Fruit fly (Drosophila melanogaster) whole organism, embryonic: ENCODE data around the gene mRpL50.
A peak's percentile ranks its signal among the peaks of the same experiment; 100 is the strongest.

Experiments
- Antp ChIP-seq: fragments of 200-800 bp; sonication (Bioruptor generic); optimal IDR thresholded peaks from 3 replicates; lab custom pipeline; 2016; ENCODE audit warnings: missing biosample characterization, missing genetic modification characterization
- B-H1 ChIP-seq: fragments of 200-800 bp; sonication (Bioruptor generic); IDR thresholded peaks from 3 replicates; pipeline ENCODE4 v1.3.6; 2022; ENCODE audit warnings: missing biosample characterization, missing genetic modification characterization
- Bdp1 ChIP-seq: fragments of 200-800 bp; sonication (Bioruptor generic); optimal IDR thresholded peaks from 3 replicates; lab custom pipeline; 2016; ENCODE audit warnings: missing biosample characterization, missing genetic modification characterization
- CG1024 ChIP-seq: fragments of 200-800 bp; sonication (Bioruptor generic); IDR thresholded peaks from 2 replicates; pipeline ENCODE4 v1.3.6; 2022; ENCODE audit warnings: missing biosample characterization, missing genetic modification characterization
- CG10543 ChIP-seq: fragments of 200-800 bp; sonication (Bioruptor generic); optimal IDR thresholded peaks from 3 replicates; lab custom pipeline; 2017; ENCODE audit warnings: missing biosample characterization, mild to moderate bottlenecking, missing genetic modification characterization, moderate library complexity
- CG13624 ChIP-seq: fragments of 200-800 bp; sonication (Bioruptor generic); optimal IDR thresholded peaks from 2 replicates; lab custom pipeline; 2016; ENCODE audit warnings: missing biosample characterization, missing genetic modification characterization
- CG14710 ChIP-seq: fragments of 200-800 bp; sonication (Bioruptor generic); optimal IDR thresholded peaks from 3 replicates; lab custom pipeline; 2019; ENCODE audit warnings: missing biosample characterization, mild to moderate bottlenecking, missing genetic modification characterization, moderate library complexity
- CG14965 ChIP-seq: fragments of 200-800 bp; sonication (Bioruptor generic); optimal IDR thresholded peaks from 2 replicates; lab custom pipeline; 2016; ENCODE audit warnings: missing biosample characterization, missing genetic modification characterization, borderline replicate concordance
- CG15514 ChIP-seq: fragments of 200-800 bp; sonication (Bioruptor generic); optimal IDR thresholded peaks from 3 replicates; lab custom pipeline; 2017; ENCODE audit warnings: missing biosample characterization, missing genetic modification characterization, mild to moderate bottlenecking, moderate library complexity, missing genetic modification reagents
- CG17359 ChIP-seq: fragments of 200-800 bp; sonication (Bioruptor generic); optimal IDR thresholded peaks from 3 replicates; lab custom pipeline; 2018; ENCODE audit warnings: missing biosample characterization, mild to moderate bottlenecking, missing genetic modification characterization, moderate library complexity
- CG18262 ChIP-seq: fragments of 200-800 bp; optimal IDR thresholded peaks from 3 replicates; lab custom pipeline; 2019; ENCODE audit warnings: missing biosample characterization, mild to moderate bottlenecking, missing genetic modification characterization, moderate library complexity
- CG2199 ChIP-seq: fragments of 200-800 bp; sonication (Bioruptor generic); IDR thresholded peaks from 3 replicates; pipeline ENCODE4 v1.3.6; 2022; ENCODE audit warnings: missing biosample characterization, missing genetic modification characterization
- CG31365 ChIP-seq: fragments of 200-800 bp; sonication (Bioruptor generic); optimal IDR thresholded peaks from 2 replicates; lab custom pipeline; 2018; ENCODE audit warnings: missing biosample characterization, mild to moderate bottlenecking, missing genetic modification characterization
- CG33557 ChIP-seq: fragments of 200-800 bp; sonication (Bioruptor generic); optimal IDR thresholded peaks from 2 replicates; lab custom pipeline; 2019; ENCODE audit warnings: missing biosample characterization, mild to moderate bottlenecking, missing genetic modification characterization, moderate library complexity
- CG43689 ChIP-seq: fragments of 200-800 bp; sonication (Bioruptor generic); IDR thresholded peaks from 2 replicates; pipeline ENCODE4 v1.3.6; 2022; ENCODE audit warnings: missing biosample characterization, missing genetic modification characterization
- CG6765 ChIP-seq: fragments of 200-800 bp; sonication (Bioruptor generic); optimal IDR thresholded peaks from 3 replicates; lab custom pipeline; 2017; ENCODE audit warnings: missing biosample characterization, mild to moderate bottlenecking, missing genetic modification characterization
- CG6854 ChIP-seq: fragments of 200-800 bp; sonication (Bioruptor generic); optimal IDR thresholded peaks from 3 replicates; lab custom pipeline; 2017; ENCODE audit warnings: missing biosample characterization, mild to moderate bottlenecking, missing genetic modification characterization
- CG7357 ChIP-seq: fragments of 200-800 bp; sonication (Bioruptor generic); IDR thresholded peaks from 3 replicates; pipeline ENCODE4 v1.3.6; 2022; ENCODE audit warnings: missing biosample characterization, missing genetic modification characterization
- CG7786 ChIP-seq: fragments of 200-800 bp; sonication (Bioruptor generic); optimal IDR thresholded peaks from 2 replicates; lab custom pipeline; 2016; ENCODE audit warnings: missing biosample characterization, missing genetic modification characterization
- CG8924 ChIP-seq: fragments of 200-800 bp; optimal IDR thresholded peaks from 3 replicates; lab custom pipeline; 2019; ENCODE audit warnings: missing biosample characterization, mild to moderate bottlenecking, missing genetic modification characterization, moderate library complexity
- CG9817 ChIP-seq: fragments of 200-800 bp; sonication (Bioruptor generic); optimal IDR thresholded peaks from 2 replicates; lab custom pipeline; 2018; ENCODE audit warnings: missing biosample characterization, mild to moderate bottlenecking, missing genetic modification characterization, moderate library complexity
- Dad ChIP-seq: fragments of 200-800 bp; sonication (Bioruptor generic); optimal IDR thresholded peaks from 3 replicates; lab custom pipeline; 2016; ENCODE audit warnings: missing biosample characterization, missing genetic modification characterization
- Dbx ChIP-seq: fragments of 200-800 bp; sonication (Bioruptor generic); IDR thresholded peaks from 3 replicates; pipeline ENCODE4 v1.3.6; 2022; ENCODE audit warnings: missing biosample characterization, missing genetic modification characterization
- Dip3 ChIP-seq: fragments of 200-800 bp; sonication (Bioruptor generic); optimal IDR thresholded peaks from 3 replicates; lab custom pipeline; 2016; ENCODE audit warnings: missing biosample characterization, missing genetic modification characterization
- E2f1 ChIP-seq: fragments of 200-800 bp; sonication (Bioruptor generic); IDR thresholded peaks from 2 replicates; pipeline ENCODE4 v1.3.6; 2022; ENCODE audit warnings: missing biosample characterization, missing genetic modification characterization
- ERR ChIP-seq: fragments of 200-800 bp; sonication (Bioruptor generic); optimal IDR thresholded peaks from 2 replicates; lab custom pipeline; 2016; ENCODE audit warnings: missing biosample characterization, missing genetic modification characterization
- Eip74EF ChIP-seq, 2 experiments: fragments of 200-800 bp in 1 of 2; fragments of >200 bp in 1 of 2; sonication (Bioruptor generic) in 1 of 2; optimal IDR thresholded peaks; 2 replicates each; lab custom pipeline; 2017 to 2019; ENCODE audit warnings: missing biosample characterization in 2 of 2, missing genetic modification characterization in 2 of 2, mild to moderate bottlenecking in 1 of 2, moderate library complexity in 1 of 2
- Jarid2 ChIP-seq: fragments of 200-800 bp; sonication (Bioruptor generic); optimal IDR thresholded peaks from 3 replicates; lab custom pipeline; 2017; ENCODE audit warnings: mild to moderate bottlenecking, missing biosample characterization, missing genetic modification reagents, missing genetic modification characterization
- Mad ChIP-seq: fragments of 200-800 bp; sonication (Bioruptor generic); optimal IDR thresholded peaks from 2 replicates; lab custom pipeline; 2016; ENCODE audit warnings: missing biosample characterization, missing genetic modification characterization
- Ptx1 ChIP-seq: fragments of 200-800 bp; sonication (Bioruptor generic); IDR thresholded peaks from 2 replicates; pipeline ENCODE4 v1.3.6; 2022; ENCODE audit warnings: missing biosample characterization, missing genetic modification characterization
- Stat92E ChIP-seq, 3 experiments: fragments of >200 bp in 2 of 3; fragments of 200-800 bp in 1 of 3; sonication (Bioruptor generic) in 1 of 3; optimal IDR thresholded peaks; 2 replicates each; lab custom pipeline; 2017 to 2019; ENCODE audit warnings: missing biosample characterization in 3 of 3, missing genetic modification characterization in 3 of 3, mild to moderate bottlenecking in 1 of 3, moderate library complexity in 1 of 3
- TFAM ChIP-seq: fragments of 200-800 bp; sonication (Bioruptor generic); optimal IDR thresholded peaks from 2 replicates; lab custom pipeline; 2017; ENCODE audit warnings: missing biosample characterization, missing genetic modification characterization, inconsistent platforms
- al ChIP-seq: fragments of 200-800 bp; sonication (Bioruptor generic); IDR thresholded peaks from 2 replicates; pipeline ENCODE4 v1.3.6; 2022; ENCODE audit warnings: missing biosample characterization, missing genetic modification characterization
- ewg ChIP-seq: fragments of 200-800 bp; sonication (Bioruptor generic); optimal IDR thresholded peaks from 3 replicates; lab custom pipeline; 2017; ENCODE audit warnings: mild to moderate bottlenecking, missing biosample characterization, missing genetic modification reagents, missing genetic modification characterization
- eyg ChIP-seq: fragments of 200-800 bp; sonication (Bioruptor generic); optimal IDR thresholded peaks from 3 replicates; lab custom pipeline; 2016; ENCODE audit warnings: missing biosample characterization, missing genetic modification characterization
- gce ChIP-seq: fragments of 200-800 bp; sonication (Bioruptor generic); IDR thresholded peaks from 3 replicates; pipeline ENCODE4 v1.3.6; 2022; ENCODE audit warnings: missing biosample characterization, missing genetic modification characterization
- gro ChIP-seq: fragments of 200-800 bp; sonication (Bioruptor generic); optimal IDR thresholded peaks from 2 replicates; lab custom pipeline; 2016; ENCODE audit warnings: missing biosample characterization, missing genetic modification characterization
- hth ChIP-seq: fragments of >200 bp; optimal IDR thresholded peaks from 2 replicates; lab custom pipeline; 2017; ENCODE audit warnings: inconsistent platforms
- ind ChIP-seq: fragments of 200-800 bp; sonication (Bioruptor generic); optimal IDR thresholded peaks from 3 replicates; lab custom pipeline; 2016; ENCODE audit warnings: missing biosample characterization, missing genetic modification characterization
- ken ChIP-seq: fragments of 200-800 bp; sonication (Bioruptor generic); IDR thresholded peaks from 3 replicates; pipeline ENCODE4 v1.3.6; 2022; ENCODE audit warnings: missing biosample characterization, missing genetic modification characterization
- lola ChIP-seq, 3 experiments: fragments of >200 bp in 2 of 3; fragments of 200-800 bp in 1 of 3; sonication (Bioruptor generic) in 1 of 3; optimal IDR thresholded peaks; 2 replicates each; lab custom pipeline; 2017 to 2019; ENCODE audit warnings: missing biosample characterization in 3 of 3, missing genetic modification characterization in 3 of 3, mild to moderate bottlenecking in 1 of 3, moderate library complexity in 1 of 3
- maf-S ChIP-seq: fragments of 200-800 bp; sonication (Bioruptor generic); optimal IDR thresholded peaks from 2 replicates; lab custom pipeline; 2016; ENCODE audit warnings: missing biosample characterization, missing genetic modification characterization
- otp ChIP-seq: fragments of 200-800 bp; sonication (Bioruptor generic); IDR thresholded peaks from 3 replicates; pipeline ENCODE4, ENCODE4 v1.3.6; 2022; ENCODE audit warnings: missing biosample characterization, missing genetic modification characterization
- p53 ChIP-seq: fragments of 200-800 bp; sonication (Bioruptor generic); optimal IDR thresholded peaks from 2 replicates; lab custom pipeline; 2016; ENCODE audit warnings: missing biosample characterization, missing genetic modification characterization
- ro ChIP-seq: fragments of 200-800 bp; sonication (Bioruptor generic); IDR thresholded peaks from 2 replicates; pipeline ENCODE4 v1.3.6; 2022; ENCODE audit warnings: missing biosample characterization, missing genetic modification characterization
- row ChIP-seq: fragments of 200-800 bp; sonication (Bioruptor generic); IDR thresholded peaks from 3 replicates; pipeline ENCODE4 v1.3.6; 2022; ENCODE audit warnings: missing biosample characterization, missing genetic modification characterization
- tgo ChIP-seq: fragments of 200-800 bp; sonication (Bioruptor generic); IDR thresholded peaks from 3 replicates; pipeline ENCODE4 v1.3.6; 2022; ENCODE audit warnings: missing biosample characterization, missing genetic modification characterization
- tin ChIP-seq: fragments of 200-800 bp; sonication (Bioruptor generic); optimal IDR thresholded peaks from 3 replicates; lab custom pipeline; 2016; ENCODE audit warnings: missing biosample characterization, missing genetic modification characterization
- usp ChIP-seq: fragments of >200 bp; optimal IDR thresholded peaks from 2 replicates; lab custom pipeline; 2017; ENCODE audit warnings: missing biosample characterization, missing genetic modification characterization
- zf30C ChIP-seq: fragments of 200-800 bp; sonication (Bioruptor generic); optimal IDR thresholded peaks from 3 replicates; lab custom pipeline; 2018; ENCODE audit warnings: missing biosample characterization, mild to moderate bottlenecking, missing genetic modification characterization

Gene mRpL50

DNA sequence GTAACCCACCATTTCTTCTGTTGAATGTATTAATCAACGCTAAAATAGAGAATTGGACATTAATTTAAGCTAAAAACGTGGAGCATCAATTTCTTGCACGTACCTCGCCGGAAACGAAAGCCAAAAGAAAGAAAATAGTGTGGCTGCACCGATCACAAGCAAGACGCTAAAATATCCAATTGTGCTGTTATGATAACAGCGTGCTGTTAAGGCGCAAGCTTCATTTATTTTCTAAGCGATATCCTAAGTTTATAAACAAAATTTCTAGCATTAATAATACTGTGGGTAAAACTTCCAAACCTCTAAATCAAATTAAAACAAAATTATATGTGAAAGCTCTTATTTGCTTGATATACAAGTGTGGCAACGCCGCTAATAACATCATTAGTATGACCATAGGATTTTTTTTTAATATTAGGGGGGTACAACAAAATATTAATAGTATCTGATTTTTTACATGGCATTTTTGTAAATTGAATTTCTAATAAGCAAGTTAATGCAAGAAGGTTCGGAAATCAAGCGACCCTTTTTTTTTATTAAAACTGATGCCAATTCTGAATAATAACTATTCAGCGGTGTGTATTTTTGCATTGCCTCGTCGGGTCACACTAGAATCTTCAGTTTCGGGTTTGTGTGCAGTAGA is 2.4 kb downstream of the mRpL50 start, which contains the start of the genes RpL18 and Neos (continued):
- TF ChIP-seq Dbx (peak; percentile 67), CG10543 (GFP tag; lab: Kevin White, UChicago) (peak; percentile 82), CG7357 (GFP tag; lab: Robert Waterston, UW) (no peak), Antp (GFP tag; lab: Kevin White, UChicago) (peak; percentile 51), CG8924 (tag; lab: Kevin White, UChicago) (peak; percentile 78), Mad (peak; percentile 66), CG43689 (GFP tag; lab: Robert Waterston, UW) (no peak), Stat92E (GFP tag; optimal IDR thresholded peaks at IDR 0.05; lab: Kevin White, UChicago) (no peak), Jarid2 (peak; percentile 61), ewg (GFP tag; lab: Kevin White, UChicago) (peak; percentile 42), tin (GFP tag; lab: Kevin White, UChicago) (peak; percentile 27), CG13624 (GFP tag; lab: Kevin White, UChicago) (peak; percentile 77), tgo (GFP tag; lab: Robert Waterston, UW) (no peak; the same call in 1 of the 3 replicates), CG2199 (GFP tag; lab: Robert Waterston, UW) (no peak), p53 (GFP tag; lab: Kevin White, UChicago) (peak; percentile 62), maf-S (peak; percentile 38), TFAM (GFP tag; lab: Kevin White, UChicago) (no peak), CG17359 (tag; lab: Kevin White, UChicago) (peak; percentile 66), CG9817 (tag; lab: Kevin White, UChicago) (peak; percentile 66), hth (lab: Kevin White, UChicago) (no peak), CG6854 (GFP tag; lab: Kevin White, UChicago) (peak; percentile 27), Eip74EF (GFP tag; optimal IDR thresholded peaks at IDR 0.05; lab: Kevin White, UChicago) (peak in 1 of 2 experiments; percentile 47), gce (GFP tag; lab: Robert Waterston, UW) (peak; percentile 75; the same call in 2 of the 3 replicates), gro (GFP tag; lab: Kevin White, UChicago) (peak; percentile 82), CG7786 (GFP tag; lab: Kevin White, UChicago) (peak; percentile 18), otp (GFP tag; lab: Robert Waterston, UW) (peak; percentile 70; the same call in 1 of the 3 replicates), al (GFP tag; lab: Robert Waterston, UW) (no peak), CG15514 (GFP tag; lab: Kevin White, UChicago) (peak; percentile 80), Bdp1 (GFP tag; lab: Kevin White, UChicago) (peak; percentile 66), CG14965 (GFP tag; lab: Kevin White, UChicago) (peak; percentile 17), CG31365 (tag; lab: Kevin White, UChicago) (peak; percentile 61), eyg (GFP tag; lab: Kevin White, UChicago) (peak; percentile 86), CG33557 (peak; percentile 71), CG14710 (tag; lab: Kevin White, UChicago) (peak; percentile 82), ro (GFP tag; lab: Robert Waterston, UW) (no peak), CG6765 (GFP tag; lab: Kevin White, UChicago) (peak; percentile 86), B-H1 (GFP tag; lab: Robert Waterston, UW) (no peak; the same call in 2 of the 3 replicates), CG18262 (tag; lab: Kevin White, UChicago) (peak; percentile 70), ERR (no peak), Dip3 (peak; percentile 42), row (GFP tag; lab: Robert Waterston, UW) (peak; percentile 88), ind (GFP tag; lab: Kevin White, UChicago) (peak; percentile 42), ken (0 out of 3 replicates have a peak, but pooled peaks have one; percentile 26), Ptx1 (GFP tag; lab: Robert Waterston, UW) (peak; percentile 57), E2f1 (GFP tag; lab: Robert Waterston, UW) (peak; percentile 42; the same call in 1 of the 2 replicates), lola (GFP tag; optimal IDR thresholded peaks at IDR 0.05; lab: Kevin White, UChicago) (peak in 1 of 3 experiments; percentile 50), CG1024 (GFP tag; lab: Robert Waterston, UW) (peak; percentile 29; the same call in 1 of the 2 replicates), zf30C (GFP tag; lab: Kevin White, UChicago) (no peak), usp (no peak), Dad (peak; percentile 56)
